Fruit fly (Drosophila melanogaster): Measurements from ENCODE around the gene MnM.

MnM gene

DNA sequence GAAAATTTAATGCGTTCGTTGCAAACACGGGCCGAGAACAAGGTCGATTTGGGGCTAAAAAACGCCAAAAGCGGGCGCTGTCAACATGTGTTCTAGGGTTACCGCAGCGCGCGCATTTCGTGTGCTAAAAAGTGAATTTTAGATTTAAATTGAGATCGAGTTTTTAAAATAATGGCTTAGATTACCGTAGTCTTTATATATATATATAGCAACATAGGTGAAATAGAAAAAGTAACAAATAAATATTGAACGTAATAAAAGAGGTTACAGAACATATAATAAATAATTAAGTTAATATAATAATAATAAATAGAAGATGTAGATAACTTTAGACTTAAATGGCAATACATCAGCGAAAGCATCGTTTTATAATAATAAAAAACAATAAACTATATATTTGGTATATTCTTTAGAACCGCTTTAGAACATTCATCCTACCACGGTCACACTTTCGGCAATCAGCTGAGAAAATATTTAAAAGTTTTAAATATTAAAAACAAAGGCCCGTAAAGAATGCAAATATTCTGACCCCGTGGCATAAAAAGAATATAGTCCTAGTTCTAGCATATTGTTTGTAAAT lies 34.9 kb downstream of the MnM start, which contains the start of the genes CG11537 and Alg2 (continued):
- TF ChIP-seq Lim3 (GFP tag; IDR thresholded peaks at IDR 0.05) (no peak), Taf1 (GFP tag; IDR thresholded peaks at IDR 0.05) (no peak), CG2116 (GFP tag; optimal IDR thresholded peaks at IDR 0.05) (peak; percentile 35), grau (tag; optimal IDR thresholded peaks at IDR 0.05) (peak; percentile 44), CG31441 (GFP tag; IDR thresholded peaks at IDR 0.05) (0 out of 2 replicates have a peak, but pooled peaks have one; percentile 20), CG10321 (GFP tag; IDR thresholded peaks at IDR 0.05) (no peak), Chrac-16 (GFP tag; optimal IDR thresholded peaks at IDR 0.05) (no peak), NC2β (GFP tag; optimal IDR thresholded peaks at IDR 0.05) (no peak), CG2678 (tag; optimal IDR thresholded peaks at IDR 0.05) (peak; percentile 42), chinmo (GFP tag; IDR thresholded peaks at IDR 0.05; ENCODE audit: partially characterized antibody) (no peak), repo (GFP tag; optimal IDR thresholded peaks at IDR 0.05) (no peak), Bdp1 (GFP tag; optimal IDR thresholded peaks at IDR 0.05) (no peak), abd-A (tag; optimal IDR thresholded peaks at IDR 0.05) (no peak), Lpt (GFP tag; optimal IDR thresholded peaks at IDR 0.05) (no peak), NC2α (GFP tag; optimal IDR thresholded peaks at IDR 0.05) (no peak), CG11696 (GFP tag; IDR thresholded peaks at IDR 0.05) (no peak), ems (GFP tag; optimal IDR thresholded peaks at IDR 0.05) (no peak), CG1832 (GFP tag; optimal IDR thresholded peaks at IDR 0.05) (no peak), cg (GFP tag; optimal IDR thresholded peaks at IDR 0.05) (no peak), Hand (GFP tag; optimal IDR thresholded peaks at IDR 0.05) (no peak), caup (GFP tag; optimal IDR thresholded peaks at IDR 0.05; ENCODE audit: severe bottlenecking) (peak; percentile 42), tio (GFP tag; optimal IDR thresholded peaks at IDR 0.05) (no peak), Six4 (GFP tag; optimal IDR thresholded peaks at IDR 0.05) (no peak), Dp (GFP tag; optimal IDR thresholded peaks at IDR 0.05) (peak; percentile 29), CG8089 (GFP tag; optimal IDR thresholded peaks at IDR 0.05) (no peak), Hmr (GFP tag; optimal IDR thresholded peaks at IDR 0.05) (no peak), da (GFP tag; optimal IDR thresholded peaks at IDR 0.05) (no peak), Bgb (GFP tag; IDR thresholded peaks at IDR 0.05; ENCODE audit: partially characterized antibody) (no peak), HLH3B (GFP tag; IDR thresholded peaks at IDR 0.05) (peak; percentile 13; the same call in 1 of the 2 replicates), onecut (GFP tag; IDR thresholded peaks at IDR 0.05) (no peak), CG10979 (tag; optimal IDR thresholded peaks at IDR 0.05) (peak; percentile 13), cad (GFP tag; optimal IDR thresholded peaks at IDR 0.05) (no peak), CG2202 (tag; optimal IDR thresholded peaks at IDR 0.05) (no peak), CG12299 (tag; optimal IDR thresholded peaks at IDR 0.05) (no peak), Xbp1 (GFP tag; optimal IDR thresholded peaks at IDR 0.05) (peak; percentile 34), dmrt11E (tag; optimal IDR thresholded peaks at IDR 0.05) (peak; percentile 33), CG2712 (tag; optimal IDR thresholded peaks at IDR 0.05) (peak; percentile 45), Doc2 (GFP tag; IDR thresholded peaks at IDR 0.05) (no peak), unpg (GFP tag; optimal IDR thresholded peaks at IDR 0.05) (peak; percentile 38), ERR (GFP tag; optimal IDR thresholded peaks at IDR 0.05) (no peak), ttk (GFP tag; IDR thresholded peaks at IDR 0.05) (no peak), CG17829 (tag; optimal IDR thresholded peaks at IDR 0.05) (peak; percentile 44), tin (GFP tag; optimal IDR thresholded peaks at IDR 0.05) (peak; percentile 42), maf-S (GFP tag; optimal IDR thresholded peaks at IDR 0.05) (no peak), Poxn (GFP tag; IDR thresholded peaks at IDR 0.05) (no peak), stwl (tag; optimal IDR thresholded peaks at IDR 0.05) (peak; percentile 28), ap (GFP tag; IDR thresholded peaks at IDR 0.05) (peak; percentile 23; the same call in 1 of the 2 replicates), ftz-f1 (GFP tag; optimal IDR thresholded peaks at IDR 0.05) (no peak), CG4820 (GFP tag; optimal IDR thresholded peaks at IDR 0.05) (no peak), Sin3A (optimal IDR thresholded peaks at IDR 0.05) (no peak), esg (GFP tag; conservative IDR thresholded peaks at IDR 0.05) (no peak), Dref (GFP tag; IDR thresholded peaks at IDR 0.05) (no peak)
